Comparison of ENCODE assay signal across 2 worm cellular contexts in the genomic region with DNA sequence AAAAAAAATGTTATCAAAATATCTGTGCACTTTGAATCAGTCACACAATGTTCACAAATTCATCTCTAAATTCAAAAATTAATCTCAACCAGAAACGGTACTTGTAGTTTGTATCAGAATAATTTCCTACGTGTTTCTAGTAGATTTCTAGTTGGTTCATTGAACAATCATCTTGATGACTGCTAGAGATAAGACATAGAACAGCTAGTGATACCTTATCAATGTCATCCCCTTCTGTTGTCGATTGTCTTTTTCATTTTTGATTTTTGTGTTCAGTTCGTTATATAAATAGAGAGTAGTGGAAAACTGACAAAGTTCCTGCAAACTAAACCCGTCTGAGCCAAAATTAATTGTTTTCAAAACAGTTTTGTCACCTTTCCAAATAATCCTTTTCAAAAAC.
TF ChIP-seq lines count a peak whose summit lies in the region.

No protein-coding gene starts in this region.

TF ChIP-seq in whole organism, L1 larva, 84 proteins besides CTCF, POLR2A, EP300 and RAD21 (continued from another document):
- peak in 5 of 6 experiments; percentile 21 to 84 (median 52) for TF ChIP-seq elt-3 (tag; optimal IDR thresholded peaks at IDR 0.05; lab: Kevin White, UChicago)
- no peak for TF ChIP-seq lir-3 (tag; optimal IDR thresholded peaks at IDR 0.05; lab: Kevin White, UChicago; ENCODE audit: poor library complexity)
TF ChIP-seq in whole organism, L1 larva: peak in this region for 7.

TF ChIP-seq in whole organism, L3 larva, 47 proteins besides CTCF, POLR2A, EP300 and RAD21 (continued from another document):
- TF ChIP-seq nhr-43 (tag; optimal IDR thresholded peaks at IDR 0.05; lab: Kevin White, UChicago; ENCODE audit: poor library complexity, severe bottlenecking) (no peak), jun-1 (tag; optimal IDR thresholded peaks at IDR 0.05; lab: Kevin White, UChicago) (peak; percentile 39), ZK546.5 (tag; optimal IDR thresholded peaks at IDR 0.05; lab: Kevin White, UChicago) (no peak), ztf-4 (tag; optimal IDR thresholded peaks at IDR 0.05; lab: Kevin White, UChicago) (no peak), aly-2 (tag; optimal IDR thresholded peaks at IDR 0.05; lab: Kevin White, UChicago) (no peak), pqm-1 (tag; optimal IDR thresholded peaks at IDR 0.05; lab: Kevin White, UChicago) (peak; percentile 71), egl-27 (tag; optimal IDR thresholded peaks at IDR 0.05; lab: Kevin White, UChicago) (no peak), unc-39 (tag; optimal IDR thresholded peaks at IDR 0.05; lab: Kevin White, UChicago) (no peak), sea-2 (GFP tag; optimal IDR thresholded peaks at IDR 0.05; lab: Kevin White, UChicago) (no peak), hmg-11 (tag; optimal IDR thresholded peaks at IDR 0.05; lab: Kevin White, UChicago) (no peak), unc-62 (GFP tag; optimal IDR thresholded peaks at IDR 0.05; lab: Kevin White, UChicago) (no peak), nhr-237 (tag; optimal IDR thresholded peaks at IDR 0.05; lab: Kevin White, UChicago) (no peak), eor-1 (tag; optimal IDR thresholded peaks at IDR 0.05; lab: Kevin White, UChicago) (no peak), fkh-10 (GFP tag; optimal IDR thresholded peaks at IDR 0.05; lab: Kevin White, UChicago) (no peak), elt-2 (tag; optimal IDR thresholded peaks at IDR 0.05; lab: Kevin White, UChicago) (peak; percentile 81), tbx-2 (tag; optimal IDR thresholded peaks at IDR 0.05; lab: Kevin White, UChicago) (no peak), lsy-12 (tag; optimal IDR thresholded peaks at IDR 0.05; lab: Kevin White, UChicago) (no peak)
